Worm (Caenorhabditis elegans): ENCODE measurements around the gene EEED8.15.

EEED8.15 gene

DNA sequence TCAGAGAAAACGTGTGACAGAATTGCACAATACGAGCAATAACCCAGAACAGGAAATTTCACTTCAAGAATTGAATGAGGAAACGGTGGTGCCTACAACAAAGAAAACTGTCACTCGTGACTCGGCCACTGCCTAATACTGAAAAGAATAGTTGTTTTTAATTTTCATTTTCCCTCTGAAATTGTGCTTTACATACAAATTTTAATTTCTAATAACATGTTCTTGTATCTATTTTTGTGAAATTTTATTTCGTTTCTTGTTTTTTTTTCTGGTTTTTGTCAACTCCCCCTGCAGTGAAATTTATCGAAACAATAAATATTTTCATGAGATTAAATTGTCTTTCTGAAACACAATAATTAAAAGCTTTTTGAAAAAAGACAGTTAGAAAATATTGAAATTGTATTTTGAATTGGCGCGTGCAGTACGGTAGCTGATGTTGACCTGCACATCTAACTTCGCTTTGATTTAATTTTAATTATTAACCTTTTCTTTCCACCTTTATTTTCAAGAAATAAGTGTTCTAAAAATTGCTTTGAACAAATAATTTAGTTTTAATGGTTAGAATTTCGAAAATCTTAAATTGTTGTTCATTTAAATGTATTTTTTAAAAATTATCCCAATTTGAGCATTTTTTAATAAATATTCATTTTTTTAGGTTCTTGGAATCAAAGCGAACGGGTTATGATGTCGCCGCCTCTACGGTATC, 36.8 kb downstream of the EEED8.15 start, which contains the start of gene daz-1:
daz-1 (plus strand) TSS at position 656 of the 706 bp plus-strand sequence.
- TF ChIP-seq nhr-11 (tag; optimal IDR thresholded peaks at IDR 0.05) = no peak
- TF ChIP-seq dmd-4 (tag; optimal IDR thresholded peaks at IDR 0.05; ENCODE audit: borderline replicate concordance) = no peak
- TF ChIP-seq elt-2 (tag; optimal IDR thresholded peaks at IDR 0.05) = no peak
- TF ChIP-seq syd-9 (tag; optimal IDR thresholded peaks at IDR 0.05) = no peak
- TF ChIP-seq ceh-19 (GFP tag; optimal IDR thresholded peaks at IDR 0.05) = no peak
- no peak for TF ChIP-seq sdc-2 (tag; optimal IDR thresholded peaks at IDR 0.05)
- TF ChIP-seq pha-4 (tag; optimal IDR thresholded peaks at IDR 0.05) = no peak
- no peak for TF ChIP-seq pqm-1 (tag; optimal IDR thresholded peaks at IDR 0.05)
- no peak for TF ChIP-seq Y22D7AL.16 (tag; optimal IDR thresholded peaks at IDR 0.05)
- TF ChIP-seq ref-2 (tag; optimal IDR thresholded peaks at IDR 0.05) = no peak
- no peak for TF ChIP-seq ama-1 (optimal IDR thresholded peaks at IDR 0.05)
- no peak for TF ChIP-seq ceh-9 (tag; optimal IDR thresholded peaks at IDR 0.05)
- no peak for TF ChIP-seq ceh-31 (tag; optimal IDR thresholded peaks at IDR 0.05)
- TF ChIP-seq gmeb-2 (tag; optimal IDR thresholded peaks at IDR 0.05) = no peak
- no peak for TF ChIP-seq fkh-6 (tag; optimal IDR thresholded peaks at IDR 0.05)
- no peak for TF ChIP-seq C38D4.7 (GFP tag; optimal IDR thresholded peaks at IDR 0.05)
- TF ChIP-seq ceh-22 (tag; optimal IDR thresholded peaks at IDR 0.05) = no peak
- no peak for TF ChIP-seq ztf-16 (tag; optimal IDR thresholded peaks at IDR 0.05)

DNA sequence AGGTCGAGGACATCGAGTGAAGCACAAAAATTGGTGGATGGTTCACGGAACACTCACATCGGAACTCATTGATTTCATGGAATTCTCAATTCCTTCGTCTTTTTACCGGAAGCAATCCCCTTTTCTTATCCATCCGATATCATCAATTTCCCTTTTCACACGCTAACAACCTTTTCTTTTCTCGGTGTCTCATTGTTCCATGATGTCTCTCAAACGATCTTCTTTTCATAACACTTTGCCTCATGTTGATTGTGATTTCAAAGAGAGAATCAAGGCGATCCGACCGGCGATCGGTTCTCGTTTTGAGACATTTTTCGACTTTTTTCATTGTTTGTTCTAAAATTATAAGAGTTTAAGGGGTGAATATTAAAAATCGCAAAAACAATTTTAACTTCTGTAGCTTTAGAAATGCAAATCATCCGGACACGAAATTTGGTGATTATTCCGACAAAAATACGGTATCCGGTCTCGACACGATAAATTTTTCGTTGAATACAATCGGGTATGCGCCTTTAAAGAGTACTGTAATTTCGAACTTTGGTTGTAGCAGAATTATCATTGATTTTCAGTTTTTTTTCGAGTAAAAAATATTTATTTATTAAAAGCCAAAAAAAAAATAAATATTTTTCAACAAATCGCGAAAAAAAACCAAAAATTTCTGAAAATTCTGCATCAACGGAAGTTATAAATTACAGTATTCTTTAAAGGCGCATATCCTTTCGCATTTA, 39.8 kb downstream of the EEED8.15 start:
- TF ChIP-seq elt-4 (tag; optimal IDR thresholded peaks at IDR 0.05) (no peak), ztf-16 (tag; optimal IDR thresholded peaks at IDR 0.05) (no peak), ceh-19 (GFP tag; optimal IDR thresholded peaks at IDR 0.05) (no peak), ets-4 (tag; optimal IDR thresholded peaks at IDR 0.05) (no peak), madf-2 (tag; optimal IDR thresholded peaks at IDR 0.05) (no peak), ceh-34 (tag; optimal IDR thresholded peaks at IDR 0.05) (no peak), dve-1 (tag; optimal IDR thresholded peaks at IDR 0.05) (no peak), fkh-6 (tag; optimal IDR thresholded peaks at IDR 0.05) (no peak)

DNA sequence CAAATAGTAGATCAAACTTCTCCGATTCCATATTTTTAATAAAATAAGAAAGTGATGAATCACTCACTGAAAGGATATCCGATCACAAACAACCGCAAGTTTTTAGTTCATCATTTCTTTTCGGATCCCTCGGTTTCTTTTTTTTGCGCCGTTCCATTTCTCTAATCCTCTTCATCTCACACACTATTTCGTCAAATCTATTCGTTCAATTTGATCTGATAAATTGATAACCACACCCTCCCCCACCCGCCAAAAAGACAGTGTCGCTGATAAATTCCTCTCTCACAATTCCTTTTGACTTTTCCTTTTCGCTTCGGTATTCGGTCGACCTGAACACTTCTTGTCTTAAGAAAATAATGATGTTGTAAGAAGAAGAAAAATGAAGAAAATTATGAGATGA, 40.5 kb downstream of the EEED8.15 start:
- no peak for TF ChIP-seq pqm-1 (tag; optimal IDR thresholded peaks at IDR 0.05)
- no peak for TF ChIP-seq ahr-1 (tag; optimal IDR thresholded peaks at IDR 0.05)
- no peak for TF ChIP-seq ceh-2 (tag; optimal IDR thresholded peaks at IDR 0.05)
- peak; percentile 42 for TF ChIP-seq elt-2 (tag; optimal IDR thresholded peaks at IDR 0.05)
- TF ChIP-seq hlh-6 (tag; optimal IDR thresholded peaks at IDR 0.05) = no peak
- no peak for TF ChIP-seq ceh-45 (GFP tag; IDR thresholded peaks at IDR 0.05)
- no peak for TF ChIP-seq sox-4 (tag; optimal IDR thresholded peaks at IDR 0.05)
- no peak for TF ChIP-seq K02D7.2 (tag; optimal IDR thresholded peaks at IDR 0.05)
- TF ChIP-seq hlh-8 (tag; optimal IDR thresholded peaks at IDR 0.05) = no peak

DNA sequence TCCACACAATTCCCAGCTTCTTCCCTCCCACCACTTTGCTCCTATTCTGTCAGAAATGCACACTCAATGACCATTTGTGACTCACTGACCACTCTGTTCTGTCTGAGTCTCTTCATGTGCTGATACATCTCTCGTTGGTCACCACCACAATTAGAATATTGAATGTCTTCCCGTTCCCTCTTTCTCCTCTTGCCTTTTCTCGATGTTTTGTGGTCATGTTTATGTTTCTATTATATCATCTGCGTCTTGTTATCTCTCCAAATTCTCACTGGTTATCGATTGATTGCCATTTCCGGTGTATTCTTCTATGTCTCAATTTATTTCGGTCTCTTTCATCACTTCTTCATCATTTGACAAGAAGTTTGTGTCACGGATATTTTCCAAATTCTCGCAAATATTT, 41.9 kb downstream of the EEED8.15 start:
- no peak for TF ChIP-seq tbx-7 (tag; optimal IDR thresholded peaks at IDR 0.05)
- no peak for TF ChIP-seq madf-2 (tag; optimal IDR thresholded peaks at IDR 0.05)
- TF ChIP-seq ceh-2 (tag; optimal IDR thresholded peaks at IDR 0.05) = no peak
- TF ChIP-seq eyg-1 (tag; optimal IDR thresholded peaks at IDR 0.05) = no peak
- peak; percentile 2 for TF ChIP-seq ceh-31 (tag; optimal IDR thresholded peaks at IDR 0.05)
- TF ChIP-seq rnt-1 (tag; optimal IDR thresholded peaks at IDR 0.05) = peak; percentile 9
- no peak for TF ChIP-seq K02D7.2 (tag; optimal IDR thresholded peaks at IDR 0.05)
- TF ChIP-seq fax-1 (tag; optimal IDR thresholded peaks at IDR 0.05) = no peak
- no peak for TF ChIP-seq pqm-1 (tag; optimal IDR thresholded peaks at IDR 0.05)
- no peak for TF ChIP-seq T23F11.4 (GFP tag; optimal IDR thresholded peaks at IDR 0.05)
- TF ChIP-seq ttx-3 (tag; optimal IDR thresholded peaks at IDR 0.05) = no peak
- TF ChIP-seq hlh-15 (tag; optimal IDR thresholded peaks at IDR 0.05) = no peak
- no peak for TF ChIP-seq odd-2 (tag; optimal IDR thresholded peaks at IDR 0.05)
- TF ChIP-seq hlh-30 (tag; optimal IDR thresholded peaks at IDR 0.05; ENCODE audit: insufficient read depth) = peak; percentile 7
- no peak for TF ChIP-seq F13H6.1 (tag; optimal IDR thresholded peaks at IDR 0.05)
- TF ChIP-seq nhr-11 (tag; optimal IDR thresholded peaks at IDR 0.05) = no peak
- TF ChIP-seq npax-4 (tag; optimal IDR thresholded peaks at IDR 0.05) = no peak
- TF ChIP-seq gmeb-2 (tag; optimal IDR thresholded peaks at IDR 0.05) = no peak
- peak; percentile 19 for TF ChIP-seq tbx-2 (tag; optimal IDR thresholded peaks at IDR 0.05)
- no peak for TF ChIP-seq pag-3 (tag; optimal IDR thresholded peaks at IDR 0.05; ENCODE audit: borderline replicate concordance)
- no peak for TF ChIP-seq ref-2 (tag; optimal IDR thresholded peaks at IDR 0.05)
- TF ChIP-seq ceh-19 (GFP tag; optimal IDR thresholded peaks at IDR 0.05) = no peak
- TF ChIP-seq dve-1 (tag; optimal IDR thresholded peaks at IDR 0.05) = no peak
- peak; percentile 34 for TF ChIP-seq elt-2 (tag; optimal IDR thresholded peaks at IDR 0.05)
- TF ChIP-seq unc-3 (GFP tag; conservative IDR thresholded peaks at IDR 0.05) = no peak
- no peak for TF ChIP-seq unc-3 (tag; optimal IDR thresholded peaks at IDR 0.05)
